Worm (Caenorhabditis elegans) whole organism, L1 larva: ENCODE data around the gene unc-129.

ENCODE experiments used
- C16A3.4 ChIP-seq: fragments of 150-350 bp; optimal IDR thresholded peaks from 2 replicates; lab custom pipeline; 2014; ENCODE audit warnings: missing biosample characterization, missing genetic modification characterization
- aha-1 ChIP-seq: fragments of 150-350 bp; optimal IDR thresholded peaks from 2 replicates; lab custom pipeline; 2014; ENCODE audit warnings: missing biosample characterization, missing genetic modification characterization
- ceh-88 ChIP-seq: fragments of 200-800 bp; sonication (Bioruptor generic); IDR thresholded peaks from 2 replicates; pipeline ENCODE4 v1.3.6; 2022; ENCODE audit warnings: missing genetic modification characterization, missing compliant biosample characterization
- ceh-90 ChIP-seq: sonication (generic microtip); optimal IDR thresholded peaks from 2 replicates; lab custom pipeline; 2016; ENCODE audit warnings: missing genetic modification characterization, missing compliant biosample characterization
- efl-1 ChIP-seq, 4 experiments: fragments of 150-350 bp; optimal IDR thresholded peaks in 3 of 4; peaks in 1 of 4; 1 replicate in 1 of 4; 2 replicates in 3 of 4; lab custom pipeline; 2014; ENCODE audit warnings: missing biosample characterization in 2 of 4, missing genetic modification characterization in 2 of 4, missing genetic modification reagents in 2 of 4
- egl-27 ChIP-seq, 2 experiments: fragments of 150-350 bp in 1 of 2; sonication (generic microtip); optimal IDR thresholded peaks; 3 replicates each; lab custom pipeline; 2017 to 2018; ENCODE audit warnings: missing biosample characterization in 2 of 2, missing genetic modification characterization in 2 of 2, missing genetic modification reagents in 2 of 2
- fkh-4 ChIP-seq: sonication (generic microtip); optimal IDR thresholded peaks from 2 replicates; lab custom pipeline; 2016; ENCODE audit warnings: missing compliant biosample characterization, missing genetic modification characterization, borderline replicate concordance
- fkh-8 ChIP-seq: sonication (generic microtip); optimal IDR thresholded peaks from 2 replicates; lab custom pipeline; 2016; ENCODE audit warnings: mild to moderate bottlenecking, missing genetic modification characterization, missing compliant biosample characterization
- hlh-4 ChIP-seq: sonication (generic microtip); optimal IDR thresholded peaks from 2 replicates; lab custom pipeline; 2016; ENCODE audit warnings: mild to moderate bottlenecking, missing genetic modification characterization, missing compliant biosample characterization
- isw-1 ChIP-seq: fragments of 200-800 bp; sonication (Bioruptor generic); IDR thresholded peaks from 2 replicates; pipeline ENCODE4 v1.3.6; 2022; ENCODE audit warnings: missing genetic modification characterization, missing compliant biosample characterization
- jun-1 ChIP-seq: fragments of 150-350 bp; optimal IDR thresholded peaks from 2 replicates; lab custom pipeline; 2014; ENCODE audit warnings: missing biosample characterization, missing genetic modification reagents, missing genetic modification characterization
- lin-14 ChIP-seq: fragments of 200-800 bp; sonication (Bioruptor generic); optimal IDR thresholded peaks from 2 replicates; lab custom pipeline; 2018; ENCODE audit warnings: mild to moderate bottlenecking, missing genetic modification characterization, moderate library complexity, missing compliant biosample characterization
- lir-3 ChIP-seq: sonication (generic microtip); optimal IDR thresholded peaks from 2 replicates; lab custom pipeline; 2016; ENCODE audit warnings: mild to moderate bottlenecking, missing genetic modification characterization, moderate library complexity, missing compliant biosample characterization; ENCODE audit not compliant: poor library complexity
- lsy-2 ChIP-seq, 2 experiments: fragments of 150-350 bp; optimal IDR thresholded peaks; 2 replicates each; lab custom pipeline; 2014; ENCODE audit warnings: missing biosample characterization in 2 of 2, missing genetic modification characterization in 2 of 2
- mab-9 ChIP-seq: fragments of 200-800 bp; sonication (Bioruptor generic); IDR thresholded peaks from 2 replicates; pipeline ENCODE4 v1.3.6; 2022; ENCODE audit warnings: missing genetic modification reagents, missing genetic modification characterization, missing compliant biosample characterization
- mdl-1 ChIP-seq, 2 experiments: fragments of 150-350 bp; optimal IDR thresholded peaks; 2 replicates each; lab custom pipeline; 2014 to 2017; ENCODE audit warnings: missing biosample characterization in 2 of 2, missing genetic modification characterization in 2 of 2, inconsistent platforms in 1 of 2
- nhr-20 ChIP-seq: sonication (generic microtip); optimal IDR thresholded peaks from 2 replicates; lab custom pipeline; 2016; ENCODE audit warnings: mild to moderate bottlenecking, missing genetic modification characterization, missing compliant biosample characterization
- nhr-237 ChIP-seq: fragments of 150-350 bp; optimal IDR thresholded peaks from 2 replicates; lab custom pipeline; 2014; ENCODE audit warnings: missing biosample characterization, missing genetic modification characterization
- nhr-47 ChIP-seq: sonication (generic microtip); optimal IDR thresholded peaks from 2 replicates; lab custom pipeline; 2016; ENCODE audit warnings: mild to moderate bottlenecking, missing genetic modification characterization, moderate library complexity, missing compliant biosample characterization
- nhr-71 ChIP-seq: sonication (generic microtip); optimal IDR thresholded peaks from 2 replicates; lab custom pipeline; 2016; ENCODE audit warnings: mild to moderate bottlenecking, missing genetic modification characterization, moderate library complexity, missing compliant biosample characterization
- nhr-77 ChIP-seq: fragments of 150-350 bp; optimal IDR thresholded peaks from 2 replicates; lab custom pipeline; 2014; ENCODE audit warnings: missing biosample characterization, missing genetic modification characterization
- nhr-85 ChIP-seq: sonication (generic microtip); peaks from one replicate; lab custom pipeline; 2016; ENCODE audit warnings: missing genetic modification characterization, inconsistent platforms, missing compliant biosample characterization
- pax-3 ChIP-seq: fragments of 200-800 bp; sonication (Bioruptor generic); optimal IDR thresholded peaks from 2 replicates; lab custom pipeline; 2018; ENCODE audit warnings: mild to moderate bottlenecking, missing genetic modification characterization, moderate library complexity, missing compliant biosample characterization
- pqm-1 ChIP-seq: sonication (generic microtip); optimal IDR thresholded peaks from 3 replicates; lab custom pipeline; 2017; ENCODE audit warnings: missing biosample characterization, missing genetic modification characterization
- skn-1 ChIP-seq: fragments of 150-350 bp; optimal IDR thresholded peaks from 2 replicates; lab custom pipeline; 2014; ENCODE audit warnings: missing biosample characterization, missing genetic modification characterization
- snu-23 ChIP-seq: sonication (generic microtip); optimal IDR thresholded peaks from 2 replicates; lab custom pipeline; 2016; ENCODE audit warnings: missing genetic modification characterization, missing compliant biosample characterization
- sox-4 ChIP-seq: sonication (generic microtip); optimal IDR thresholded peaks from 2 replicates; lab custom pipeline; 2016; ENCODE audit warnings: missing genetic modification characterization, missing compliant biosample characterization
- unc-130 ChIP-seq: fragments of 150-350 bp; optimal IDR thresholded peaks from 2 replicates; lab custom pipeline; 2017; ENCODE audit warnings: missing biosample characterization, missing genetic modification characterization, inconsistent platforms

unc-129 gene

DNA sequence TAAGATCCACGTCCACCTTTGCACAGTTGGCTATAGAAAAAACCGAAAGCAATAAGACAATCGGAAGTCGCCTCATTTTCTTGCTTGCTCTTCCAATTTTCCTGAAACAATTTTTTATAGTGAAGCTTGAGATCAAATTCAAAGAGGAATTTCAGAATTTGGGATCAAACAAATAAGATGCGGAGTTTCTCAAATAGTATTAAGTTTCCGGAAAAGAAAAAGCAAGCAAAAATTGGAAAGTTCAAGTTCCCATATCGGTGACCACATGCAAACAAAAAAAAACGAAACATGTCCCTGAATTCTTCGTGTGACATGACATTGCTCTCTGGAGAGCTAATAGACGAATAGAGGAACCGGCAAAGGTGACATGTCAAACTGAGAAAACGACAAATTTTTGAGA, at the start of gene unc-129:
unc-129 (minus strand) TSS at position 101 of the 400 bp plus-strand sequence.
- TF ChIP-seq mab-9 (GFP tag; lab: Robert Waterston, UW) (no peak), ceh-88 (GFP tag; lab: Robert Waterston, UW) (no peak), jun-1 (tag; lab: Kevin White, UChicago) (no peak), efl-1 (optimal IDR thresholded peaks at IDR 0.05; lab: Kevin White, UChicago) (no peak), efl-1 (GFP tag; optimal IDR thresholded peaks at IDR 0.05 in 1 of 2; lab: Kevin White, UChicago) (peak in 1 of 2 experiments; percentile 38), mdl-1 (tag; optimal IDR thresholded peaks at IDR 0.05; lab: Kevin White, UChicago) (no peak), lin-14 (peak; percentile 10)

DNA sequence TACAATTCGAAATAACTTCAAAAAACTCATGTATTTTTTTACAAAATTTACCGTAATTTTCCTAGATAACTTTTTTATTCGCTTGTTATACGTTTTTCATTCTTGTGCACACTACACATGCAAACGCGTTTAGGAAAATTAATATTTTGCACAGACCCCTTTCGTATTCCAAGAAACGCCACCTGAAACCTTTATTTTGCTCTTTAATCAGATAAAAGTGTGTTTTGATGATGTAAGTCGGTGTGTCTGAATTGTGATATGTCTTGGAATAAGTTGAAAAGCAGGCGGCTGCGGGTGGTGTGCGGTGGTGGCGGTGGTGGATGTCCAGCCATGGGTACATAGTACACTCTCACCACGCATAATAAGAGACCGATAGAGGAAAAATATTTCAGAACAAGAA, 48.2 kb upstream of the unc-129 start:
- peak; percentile 13 for TF ChIP-seq nhr-20 (tag; lab: Kevin White, UChicago)
- TF ChIP-seq nhr-77, result no peak
- no peak for TF ChIP-seq sox-4 (tag; lab: Kevin White, UChicago)
- TF ChIP-seq lsy-2 (tag; optimal IDR thresholded peaks at IDR 0.05; lab: Kevin White, UChicago), result no peak
- TF ChIP-seq hlh-4 (tag; lab: Kevin White, UChicago), result peak; percentile 83
- TF ChIP-seq lin-14, result peak; percentile 30
- peak; percentile 33 for TF ChIP-seq pax-3
- peak; percentile 84 for TF ChIP-seq fkh-8 (tag; lab: Kevin White, UChicago)
- TF ChIP-seq nhr-47, result peak; percentile 63
- TF ChIP-seq unc-130 (tag; lab: Kevin White, UChicago), result no peak
- peak; percentile 77 for TF ChIP-seq nhr-71 (tag; lab: Kevin White, UChicago)
- TF ChIP-seq isw-1 (GFP tag; lab: Robert Waterston, UW), result no peak

ce11 chrIV:9051510-9052175, 46.4 kb upstream of the unc-129 start:
- no peak for TF ChIP-seq egl-27 (tag; optimal IDR thresholded peaks at IDR 0.05; lab: Kevin White, UChicago)
- TF ChIP-seq efl-1 (optimal IDR thresholded peaks at IDR 0.05; lab: Kevin White, UChicago), result no peak
- peak in 1 of 2 experiments; percentile 13 for TF ChIP-seq efl-1 (GFP tag; optimal IDR thresholded peaks at IDR 0.05 in 1 of 2; lab: Kevin White, UChicago)
- no peak for TF ChIP-seq ceh-90 (tag; lab: Kevin White, UChicago)
- TF ChIP-seq, all 84 proteins: peak for 1

DNA sequence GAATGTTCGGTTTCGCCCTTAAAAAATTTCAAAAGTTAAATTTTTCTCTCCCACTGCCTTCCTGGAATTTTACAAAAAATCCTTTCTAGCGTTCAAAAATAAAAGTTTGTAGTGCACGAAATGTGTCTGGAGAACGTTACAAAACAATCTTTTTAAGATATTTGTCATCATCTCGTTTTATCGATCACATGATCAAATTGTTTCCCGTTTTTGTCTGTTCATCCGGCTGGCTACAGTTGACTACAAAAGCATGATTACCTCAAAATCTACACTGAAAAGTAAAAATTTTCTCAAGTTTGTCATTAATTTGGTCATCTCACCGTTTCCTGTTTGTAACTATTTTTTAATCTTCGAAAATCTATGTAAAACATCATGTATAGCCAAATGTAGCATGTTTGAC, 45.8 kb upstream of the unc-129 start:
- TF ChIP-seq skn-1 (peak; percentile 73), snu-23 (GFP tag; lab: Kevin White, UChicago) (no peak), nhr-85 (tag; lab: Kevin White, UChicago) (peak; percentile 53), fkh-4 (no peak)

ce11 chrIV:9045252-9045651, 40.0 kb upstream of the unc-129 start, which contains the start of gene Y73F4A.1:
TSS of gene Y73F4A.1 (minus strand) at chrIV:9045352.
- no peak for TF ChIP-seq unc-130 (tag; lab: Kevin White, UChicago)
- TF ChIP-seq C16A3.4, result no peak
- no peak for TF ChIP-seq nhr-47
- no peak for TF ChIP-seq lir-3 (tag; lab: Kevin White, UChicago)
- TF ChIP-seq nhr-237, result no peak
- no peak for TF ChIP-seq aha-1 (tag; lab: Kevin White, UChicago)
- no peak for TF ChIP-seq ceh-90 (tag; lab: Kevin White, UChicago)

DNA sequence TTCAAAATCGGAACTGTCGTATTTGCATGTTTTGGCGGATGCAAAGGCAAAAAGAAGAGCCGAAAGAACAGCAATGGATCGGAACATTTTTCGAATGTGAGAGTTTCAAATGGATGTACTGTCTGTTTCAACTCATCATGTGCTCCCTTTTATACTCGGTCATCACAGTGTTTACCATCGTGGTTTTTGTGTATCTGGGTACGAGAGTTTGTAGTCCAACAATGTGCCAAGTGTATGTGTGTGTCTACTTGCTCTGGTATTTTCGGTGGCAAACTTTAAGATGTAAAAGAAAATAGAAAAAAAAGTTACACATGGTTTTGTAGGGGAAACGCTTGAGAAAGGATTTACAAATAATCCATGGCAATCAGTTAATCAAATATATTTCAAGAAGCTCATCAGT, 38.0 kb upstream of the unc-129 start, which contains the start of gene Y73F4A.2:
Y73F4A.2 (minus strand) TSS at position 124 of the 400 bp plus-strand sequence.
- no peak for TF ChIP-seq efl-1 (optimal IDR thresholded peaks at IDR 0.05; lab: Kevin White, UChicago)
- peak in 1 of 2 experiments; percentile 3 for TF ChIP-seq efl-1 (GFP tag; optimal IDR thresholded peaks at IDR 0.05 in 1 of 2; lab: Kevin White, UChicago)
- TF ChIP-seq nhr-77, result peak; percentile 70
- no peak for TF ChIP-seq nhr-85 (tag; lab: Kevin White, UChicago)
- peak in 1 of 2 experiments; percentile 30 for TF ChIP-seq mdl-1 (tag; optimal IDR thresholded peaks at IDR 0.05; lab: Kevin White, UChicago)
- TF ChIP-seq lin-14, result peak; percentile 4
- TF ChIP-seq ceh-88 (GFP tag; lab: Robert Waterston, UW), result no peak
- no peak for TF ChIP-seq pqm-1 (tag; lab: Kevin White, UChicago)
- peak; percentile 12 for TF ChIP-seq nhr-20 (tag; lab: Kevin White, UChicago)
